Worm (Caenorhabditis elegans): ENCODE results near the gene clec-10.

- TF ChIP-seq elt-2 (tag; optimal IDR thresholded peaks at IDR 0.05), result no peak
- no peak for TF ChIP-seq ztf-4 (tag; optimal IDR thresholded peaks at IDR 0.05)
- TF ChIP-seq nhr-12 (tag; optimal IDR thresholded peaks at IDR 0.05), result no peak
- TF ChIP-seq pqm-1 (tag; optimal IDR thresholded peaks at IDR 0.05), result no peak
- TF ChIP-seq egl-27 (tag; optimal IDR thresholded peaks at IDR 0.05), result no peak
Measured at ce11 chrII:370394-370793, 32.1 kb upstream of the clec-10 start.

All from whole organism, L3 larva.